Fruit fly (Drosophila melanogaster) whole organism, embryonic: Measurements from ENCODE around the gene DIP-alpha.

ENCODE experiments used
- BtbVII ChIP-seq: fragments of 200-800 bp; sonication (Bioruptor generic); optimal IDR thresholded peaks from 3 replicates; lab custom pipeline; 2017; ENCODE audit warnings: missing biosample characterization, mild to moderate bottlenecking, missing genetic modification characterization
- CG10209 ChIP-seq: fragments of 200-800 bp; sonication (Bioruptor generic); optimal IDR thresholded peaks from 3 replicates; lab custom pipeline; 2017; ENCODE audit warnings: missing biosample characterization, mild to moderate bottlenecking, missing genetic modification characterization, missing genetic modification reagents
- CG10654 ChIP-seq: fragments of 200-800 bp; sonication (Bioruptor generic); optimal IDR thresholded peaks from 2 replicates; lab custom pipeline; 2016; ENCODE audit warnings: missing biosample characterization, missing genetic modification characterization
- CG11456 ChIP-seq: fragments of 200-800 bp; sonication (Bioruptor generic); IDR thresholded peaks from 3 replicates; pipeline ENCODE4 v1.3.6; 2022; ENCODE audit warnings: missing biosample characterization, missing genetic modification characterization
- CG11723 ChIP-seq: fragments of 200-800 bp; sonication (Bioruptor generic); optimal IDR thresholded peaks from 2 replicates; lab custom pipeline; 2017; ENCODE audit warnings: missing biosample characterization, mild to moderate bottlenecking, missing genetic modification characterization
- CG12299 ChIP-seq: fragments of 200-800 bp; sonication (Bioruptor generic); optimal IDR thresholded peaks from 2 replicates; lab custom pipeline; 2018; ENCODE audit warnings: missing biosample characterization, mild to moderate bottlenecking, missing genetic modification characterization
- CG13296 ChIP-seq: fragments of 200-800 bp; sonication (Bioruptor generic); optimal IDR thresholded peaks from 3 replicates; lab custom pipeline; 2018; ENCODE audit warnings: missing biosample characterization, mild to moderate bottlenecking, missing genetic modification characterization
- CG15011 ChIP-seq: fragments of 200-800 bp; sonication (Bioruptor generic); optimal IDR thresholded peaks from 3 replicates; lab custom pipeline; 2018; ENCODE audit warnings: missing biosample characterization, mild to moderate bottlenecking, missing genetic modification characterization
- CG17568 ChIP-seq: fragments of 200-800 bp; sonication (Bioruptor generic); optimal IDR thresholded peaks from 2 replicates; lab custom pipeline; 2018; ENCODE audit warnings: missing biosample characterization, mild to moderate bottlenecking, missing genetic modification characterization, moderate library complexity
- CG1832 ChIP-seq: fragments of 200-800 bp; sonication (Bioruptor generic); optimal IDR thresholded peaks from 2 replicates; lab custom pipeline; 2017; ENCODE audit warnings: missing biosample characterization, mild to moderate bottlenecking, missing genetic modification characterization, inconsistent platforms
- CG18599 ChIP-seq: fragments of 200-800 bp; sonication (Bioruptor generic); optimal IDR thresholded peaks from 3 replicates; lab custom pipeline; 2017; ENCODE audit warnings: missing biosample characterization, missing genetic modification characterization, mild to moderate bottlenecking, moderate library complexity, missing genetic modification reagents
- CG31365 ChIP-seq: fragments of 200-800 bp; sonication (Bioruptor generic); optimal IDR thresholded peaks from 2 replicates; lab custom pipeline; 2018; ENCODE audit warnings: missing biosample characterization, mild to moderate bottlenecking, missing genetic modification characterization
- CG3838 ChIP-seq: fragments of 200-800 bp; sonication (Bioruptor generic); optimal IDR thresholded peaks from 3 replicates; lab custom pipeline; 2016; ENCODE audit warnings: missing biosample characterization, missing genetic modification characterization
- CG6272 ChIP-seq: fragments of 200-800 bp; sonication (Bioruptor generic); IDR thresholded peaks from 2 replicates; pipeline ENCODE4 v1.3.6; 2022; ENCODE audit warnings: missing biosample characterization, missing genetic modification characterization
- CG7839 ChIP-seq: fragments of 200-800 bp; sonication (Bioruptor generic); optimal IDR thresholded peaks from 3 replicates; lab custom pipeline; 2018; ENCODE audit warnings: missing biosample characterization, mild to moderate bottlenecking, missing genetic modification characterization, moderate library complexity
- CG8290 ChIP-seq, 3 experiments: fragments of 200-800 bp; sonication (Bioruptor generic); optimal IDR thresholded peaks; 2 replicates each; lab custom pipeline; 2016 to 2019; ENCODE audit warnings: missing biosample characterization in 3 of 3, missing genetic modification characterization in 3 of 3, mild to moderate bottlenecking in 2 of 3, moderate library complexity in 1 of 3
- Chrac-16 ChIP-seq: fragments of 200-800 bp; sonication (Bioruptor generic); optimal IDR thresholded peaks from 3 replicates; lab custom pipeline; 2016; ENCODE audit warnings: missing biosample characterization, missing genetic modification characterization
- D ChIP-seq, 2 experiments: fragments of 200-800 bp in 1 of 2; fragments of >200 bp in 1 of 2; sonication (Bioruptor generic) in 1 of 2; optimal IDR thresholded peaks; 2 replicates in 1 of 2; 3 replicates in 1 of 2; lab custom pipeline; 2017; ENCODE audit warnings: mild to moderate bottlenecking in 1 of 2, missing biosample characterization in 1 of 2, missing genetic modification characterization in 1 of 2, missing genetic modification reagents in 1 of 2
- D19B ChIP-seq: fragments of 200-800 bp; sonication (Bioruptor generic); optimal IDR thresholded peaks from 2 replicates; lab custom pipeline; 2017; ENCODE audit warnings: missing biosample characterization, mild to moderate bottlenecking, missing genetic modification characterization
- E2f2 ChIP-seq: fragments of 200-800 bp; sonication (Bioruptor generic); IDR thresholded peaks from 2 replicates; pipeline ENCODE4 v1.3.6; 2022; ENCODE audit warnings: missing biosample characterization, missing genetic modification characterization
- ERR ChIP-seq: fragments of 200-800 bp; sonication (Bioruptor generic); optimal IDR thresholded peaks from 2 replicates; lab custom pipeline; 2016; ENCODE audit warnings: missing biosample characterization, missing genetic modification characterization
- Ets97D ChIP-seq: fragments of 200-800 bp; sonication (Bioruptor generic); optimal IDR thresholded peaks from 3 replicates; lab custom pipeline; 2016; ENCODE audit warnings: missing biosample characterization, missing genetic modification characterization
- GATAe ChIP-seq: fragments of 200-800 bp; sonication (Bioruptor generic); conservative IDR thresholded peaks from 2 replicates; pipeline ENCODE4 v1.3.6; 2022; ENCODE audit warnings: missing biosample characterization, missing genetic modification characterization
- Hr51 ChIP-seq, 2 experiments: fragments of 200-800 bp; sonication (Bioruptor generic); optimal IDR thresholded peaks; 2 replicates in 1 of 2; 3 replicates in 1 of 2; lab custom pipeline; 2016 to 2018; ENCODE audit warnings: missing biosample characterization in 2 of 2, missing genetic modification characterization in 2 of 2, mild to moderate bottlenecking in 1 of 2, moderate library complexity in 1 of 2
- Lhr ChIP-seq: fragments of 200-800 bp; sonication (Bioruptor generic); optimal IDR thresholded peaks from 3 replicates; lab custom pipeline; 2017; ENCODE audit warnings: mild to moderate bottlenecking, missing biosample characterization, missing genetic modification reagents, missing genetic modification characterization
- MESR4 ChIP-seq: fragments of 200-800 bp; sonication (Bioruptor generic); optimal IDR thresholded peaks from 2 replicates; lab custom pipeline; 2018; ENCODE audit warnings: missing biosample characterization, mild to moderate bottlenecking, missing genetic modification characterization, moderate library complexity
- MTF-1 ChIP-seq: fragments of 200-800 bp; sonication (Bioruptor generic); optimal IDR thresholded peaks from 2 replicates; lab custom pipeline; 2018; ENCODE audit warnings: missing biosample characterization, mild to moderate bottlenecking, missing genetic modification characterization, borderline replicate concordance
- Max ChIP-seq: fragments of 200-800 bp; sonication (Bioruptor generic); optimal IDR thresholded peaks from 2 replicates; lab custom pipeline; 2016; ENCODE audit warnings: missing biosample characterization, mild to moderate bottlenecking, missing genetic modification characterization
- Meics ChIP-seq: fragments of 200-800 bp; sonication (Bioruptor generic); optimal IDR thresholded peaks from 2 replicates; lab custom pipeline; 2017; ENCODE audit warnings: missing biosample characterization, mild to moderate bottlenecking, missing genetic modification characterization
- Opbp ChIP-seq: fragments of 200-800 bp; sonication (Bioruptor generic); IDR thresholded peaks from 3 replicates; pipeline ENCODE4 v1.3.6; 2022; ENCODE audit warnings: missing biosample characterization, missing genetic modification characterization; ENCODE audit not compliant: partially characterized antibody
- PHDP ChIP-seq: fragments of 200-800 bp; sonication (Bioruptor generic); optimal IDR thresholded peaks from 3 replicates; lab custom pipeline; 2018; ENCODE audit warnings: missing biosample characterization, mild to moderate bottlenecking, missing genetic modification characterization, moderate library complexity
- TFAM ChIP-seq: fragments of 200-800 bp; sonication (Bioruptor generic); optimal IDR thresholded peaks from 2 replicates; lab custom pipeline; 2017; ENCODE audit warnings: missing biosample characterization, missing genetic modification characterization, inconsistent platforms
- bab2 ChIP-seq: fragments of 200-800 bp; sonication (Bioruptor generic); optimal IDR thresholded peaks from 2 replicates; lab custom pipeline; 2016; ENCODE audit warnings: missing biosample characterization, missing genetic modification characterization
- ci ChIP-seq: fragments of 200-800 bp; sonication (Bioruptor generic); IDR thresholded peaks from 3 replicates; pipeline ENCODE4 v1.3.6; 2022; ENCODE audit warnings: missing biosample characterization, missing genetic modification characterization
- crp ChIP-seq, 2 experiments: fragments of 200-800 bp; sonication (Bioruptor generic); optimal IDR thresholded peaks; 2 replicates in 1 of 2; 3 replicates in 1 of 2; lab custom pipeline; 2017; ENCODE audit warnings: missing biosample characterization in 2 of 2, missing genetic modification characterization in 2 of 2, mild to moderate bottlenecking in 1 of 2, moderate library complexity in 1 of 2
- dpn ChIP-seq, 2 experiments: fragments of 200-800 bp; sonication (Bioruptor generic); optimal IDR thresholded peaks; 3 replicates each; lab custom pipeline; 2016; ENCODE audit warnings: missing biosample characterization in 2 of 2, missing genetic modification characterization in 2 of 2
- eyg ChIP-seq: fragments of 200-800 bp; sonication (Bioruptor generic); optimal IDR thresholded peaks from 3 replicates; lab custom pipeline; 2016; ENCODE audit warnings: missing biosample characterization, missing genetic modification characterization
- nerfin-2 ChIP-seq: fragments of 200-800 bp; sonication (Bioruptor generic); IDR thresholded peaks from 2 replicates; pipeline ENCODE4 v1.3.6; 2022; ENCODE audit warnings: missing biosample characterization, missing genetic modification characterization; ENCODE audit not compliant: partially characterized antibody
- phol ChIP-seq: fragments of 200-800 bp; sonication (Bioruptor generic); optimal IDR thresholded peaks from 3 replicates; lab custom pipeline; 2018; ENCODE audit warnings: missing biosample characterization, mild to moderate bottlenecking, missing genetic modification characterization, moderate library complexity
- sc ChIP-seq, 3 experiments: fragments of >200 bp in 2 of 3; fragments of 200-800 bp in 1 of 3; sonication (Bioruptor generic) in 1 of 3; optimal IDR thresholded peaks; 2 replicates in 2 of 3; 3 replicates in 1 of 3; lab custom pipeline; 2017; ENCODE audit warnings: mild to moderate bottlenecking in 1 of 3, missing biosample characterization in 1 of 3, missing genetic modification characterization in 1 of 3, missing genetic modification reagents in 1 of 3
- seq ChIP-seq: fragments of 200-800 bp; sonication (Bioruptor generic); IDR thresholded peaks from 2 replicates; pipeline ENCODE4 v1.3.6; 2022; ENCODE audit warnings: missing biosample characterization, missing genetic modification characterization
- slou ChIP-seq: fragments of 200-800 bp; sonication (Bioruptor generic); optimal IDR thresholded peaks from 3 replicates; lab custom pipeline; 2016; ENCODE audit warnings: missing biosample characterization, missing genetic modification characterization
- tio ChIP-seq: fragments of 200-800 bp; sonication (Bioruptor generic); optimal IDR thresholded peaks from 2 replicates; lab custom pipeline; 2017; ENCODE audit warnings: missing biosample characterization, missing genetic modification characterization, inconsistent platforms
- tx ChIP-seq: fragments of 200-800 bp; sonication (Bioruptor generic); optimal IDR thresholded peaks from 2 replicates; lab custom pipeline; 2016; ENCODE audit warnings: missing biosample characterization, missing genetic modification characterization
- wor ChIP-seq: fragments of 200-800 bp; sonication (Bioruptor generic); IDR thresholded peaks from 2 replicates; pipeline ENCODE4 v1.3.6; 2022; ENCODE audit warnings: missing biosample characterization, missing genetic modification characterization

The DIP-alpha gene

dm6 chrX:3482119-3483014 is 89.1 kb downstream of the DIP-alpha start, which contains the start of the genes CG10804 and CG10802 (continued):
- peak; percentile 38 for TF ChIP-seq eyg (GFP tag; lab: Kevin White, UChicago)
- TF ChIP-seq CG3838 = no peak
- no peak for TF ChIP-seq CG12299 (tag; lab: Kevin White, UChicago)
- peak; percentile 92 for TF ChIP-seq CG6272 (GFP tag; lab: Robert Waterston, UW)
- peak; percentile 29 for TF ChIP-seq CG1832
- peak; percentile 24; the same call in 1 of the 3 replicates for TF ChIP-seq Opbp
- peak; percentile 37 for TF ChIP-seq CG11723

- TF ChIP-seq CG8290 (GFP tag; optimal IDR thresholded peaks at IDR 0.05; lab: Kevin White, UChicago) = no peak
- no peak for TF ChIP-seq CG8290 (tag; optimal IDR thresholded peaks at IDR 0.05; lab: Kevin White, UChicago)
- TF ChIP-seq CG10654 = no peak
- TF ChIP-seq phol = no peak
- TF ChIP-seq ci (GFP tag; lab: Robert Waterston, UW) = peak; percentile 45; the same call in 1 of the 3 replicates
- TF ChIP-seq CG17568 (GFP tag; lab: Kevin White, UChicago) = no peak
- no peak for TF ChIP-seq PHDP (tag; lab: Kevin White, UChicago)
- no peak for TF ChIP-seq dpn (GFP tag; optimal IDR thresholded peaks at IDR 0.05; lab: Kevin White, UChicago)
- no peak for TF ChIP-seq crp (GFP tag; optimal IDR thresholded peaks at IDR 0.05; lab: Kevin White, UChicago)
- no peak for TF ChIP-seq Max (GFP tag; lab: Kevin White, UChicago)
- TF ChIP-seq tx = no peak
- no peak for TF ChIP-seq CG3838
- TF ChIP-seq wor (GFP tag; lab: Robert Waterston, UW) = no peak
- TF ChIP-seq CG11456 (GFP tag; lab: Robert Waterston, UW) = no peak
- TF ChIP-seq nerfin-2 (GFP tag; lab: Robert Waterston, UW) = no peak
- no peak for TF ChIP-seq CG13296
- TF ChIP-seq Lhr = peak; percentile 9
- no peak for TF ChIP-seq CG31365
- no peak for TF ChIP-seq D (optimal IDR thresholded peaks at IDR 0.05; lab: Kevin White, UChicago)
- TF ChIP-seq D (GFP tag; optimal IDR thresholded peaks at IDR 0.05; lab: Kevin White, UChicago) = no peak
- TF ChIP-seq MTF-1 (GFP tag; lab: Kevin White, UChicago) = no peak
- no peak for TF ChIP-seq slou (GFP tag; lab: Kevin White, UChicago)
- no peak for TF ChIP-seq BtbVII (GFP tag; lab: Kevin White, UChicago)
- no peak for TF ChIP-seq ERR (GFP tag; lab: Kevin White, UChicago)
- TF ChIP-seq Chrac-16 (GFP tag; lab: Kevin White, UChicago) = no peak
- TF ChIP-seq E2f2 (GFP tag; lab: Robert Waterston, UW) = no peak
- TF ChIP-seq MESR4 (GFP tag; lab: Kevin White, UChicago) = no peak
- no peak for TF ChIP-seq Ets97D (GFP tag; lab: Kevin White, UChicago)
- no peak for TF ChIP-seq GATAe (GFP tag; lab: Robert Waterston, UW)
- TF ChIP-seq CG15011 = no peak
- no peak for TF ChIP-seq TFAM
- TF ChIP-seq CG10209 (GFP tag; lab: Kevin White, UChicago) = no peak
- TF ChIP-seq D19B (GFP tag; lab: Kevin White, UChicago) = no peak
- no peak for TF ChIP-seq bab2
- peak in 1 of 2 experiments; percentile 8 for TF ChIP-seq Hr51 (GFP tag; optimal IDR thresholded peaks at IDR 0.05; lab: Kevin White, UChicago)
- TF ChIP-seq CG6272 (GFP tag; lab: Robert Waterston, UW) = no peak
- TF ChIP-seq tio = no peak
- TF ChIP-seq CG18599 (GFP tag; lab: Kevin White, UChicago) = no peak
- no peak for TF ChIP-seq seq (GFP tag; lab: Robert Waterston, UW)
- no peak for TF ChIP-seq CG7839 (tag; lab: Kevin White, UChicago)
- TF ChIP-seq Meics (GFP tag; lab: Kevin White, UChicago) = no peak
- no peak for TF ChIP-seq sc (optimal IDR thresholded peaks at IDR 0.05; lab: Kevin White, UChicago)
- TF ChIP-seq sc (GFP tag; optimal IDR thresholded peaks at IDR 0.05; lab: Kevin White, UChicago) = no peak
These were observed 90.4 kb downstream of the DIP-alpha start for dm6 chrX:3481034-3481433.
